Fruit fly (Drosophila melanogaster) whole organism, adult: ENCODE measurements around the gene CG6891.

Source experiments
- CG12768 ChIP-seq: fragments of 200-800 bp; sonication (Bioruptor generic); optimal IDR thresholded peaks from 2 replicates; lab custom pipeline; 2017; ENCODE audit warnings: missing biosample characterization, missing genetic modification characterization, mild to moderate bottlenecking, moderate library complexity, missing genetic modification reagents
- CG1620 ChIP-seq: fragments of 200-800 bp; sonication (Bioruptor generic); optimal IDR thresholded peaks from 2 replicates; lab custom pipeline; 2016; ENCODE audit warnings: missing biosample characterization, missing genetic modification characterization
- CG5204 ChIP-seq: fragments of 200-800 bp; sonication (Bioruptor generic); optimal IDR thresholded peaks from 2 replicates; lab custom pipeline; 2016; ENCODE audit warnings: missing biosample characterization, missing genetic modification characterization
- CG7045 ChIP-seq: fragments of 200-800 bp; sonication (Bioruptor generic); optimal IDR thresholded peaks from 2 replicates; lab custom pipeline; 2017; ENCODE audit warnings: missing biosample characterization, mild to moderate bottlenecking, missing genetic modification characterization
- CG7101 ChIP-seq: fragments of 200-800 bp; sonication (Bioruptor generic); optimal IDR thresholded peaks from 2 replicates; lab custom pipeline; 2018; ENCODE audit warnings: missing biosample characterization, mild to moderate bottlenecking, missing genetic modification characterization, moderate library complexity
- Crg-1 ChIP-seq: fragments of 200-800 bp; sonication (Bioruptor generic); optimal IDR thresholded peaks from 2 replicates; lab custom pipeline; 2016; ENCODE audit warnings: missing biosample characterization, missing genetic modification characterization
- cic ChIP-seq: fragments of 200-800 bp; sonication (Bioruptor generic); optimal IDR thresholded peaks from 2 replicates; lab custom pipeline; 2017; ENCODE audit warnings: missing biosample characterization, mild to moderate bottlenecking, missing genetic modification characterization, moderate library complexity
- kay ChIP-seq: fragments of 200-800 bp; sonication (Bioruptor generic); peaks from one replicate; lab custom pipeline; 2016; ENCODE audit warnings: missing biosample characterization, missing genetic modification characterization, borderline replicate concordance
- ovo ChIP-seq: fragments of 200-800 bp; sonication (Bioruptor generic); optimal IDR thresholded peaks from 2 replicates; lab custom pipeline; 2016; ENCODE audit warnings: missing biosample characterization, missing genetic modification characterization
- toe ChIP-seq: fragments of 200-800 bp; sonication (Bioruptor generic); optimal IDR thresholded peaks from 2 replicates; lab custom pipeline; 2016; ENCODE audit warnings: missing biosample characterization, missing genetic modification characterization

- TF ChIP-seq cic (GFP tag; lab: Kevin White, UChicago), result no peak
- TF ChIP-seq CG7101, result peak; percentile 5
- TF ChIP-seq toe, result peak; percentile 0
- peak; percentile 2 for TF ChIP-seq CG7045 (GFP tag; lab: Kevin White, UChicago)
- TF ChIP-seq CG5204, result peak; percentile 51
- TF ChIP-seq CG12768 (GFP tag; lab: Kevin White, UChicago), result no peak
- no peak for TF ChIP-seq Crg-1 (GFP tag; lab: Kevin White, UChicago)
- TF ChIP-seq ovo (GFP tag; lab: Kevin White, UChicago), result no peak
- no peak for TF ChIP-seq kay
- TF ChIP-seq CG1620 (GFP tag; lab: Kevin White, UChicago), result no peak
These were observed 14.6 kb downstream of the CG6891 start for dm6 chrX:18789353-18790210.
